Worm (Caenorhabditis elegans) whole organism, L3 larva: ENCODE data around the gene dohh-1.

Source experiments
- ZK546.5 ChIP-seq: sonication (generic microtip); optimal IDR thresholded peaks from 2 replicates; lab custom pipeline; 2017; ENCODE audit warnings: missing biosample characterization, missing genetic modification characterization
- aly-2 ChIP-seq: fragments of 150-350 bp; optimal IDR thresholded peaks from 2 replicates; lab custom pipeline; 2014; ENCODE audit warnings: missing biosample characterization, missing genetic modification characterization
- ama-1 ChIP-seq: fragments of 150-350 bp; optimal IDR thresholded peaks from 2 replicates; lab custom pipeline; 2018
- ceh-9 ChIP-seq: sonication (generic microtip); optimal IDR thresholded peaks from 2 replicates; lab custom pipeline; 2018; ENCODE audit warnings: missing biosample characterization, missing genetic modification characterization
- daf-12 ChIP-seq: fragments of 150-350 bp; optimal IDR thresholded peaks from 2 replicates; lab custom pipeline; 2014; ENCODE audit warnings: missing biosample characterization, missing genetic modification reagents, missing genetic modification characterization
- egl-27 ChIP-seq: sonication (generic microtip); optimal IDR thresholded peaks from 4 replicates; lab custom pipeline; 2017; ENCODE audit warnings: missing biosample characterization, missing genetic modification reagents, missing genetic modification characterization
- egl-5 ChIP-seq: fragments of 150-350 bp; optimal IDR thresholded peaks from 2 replicates; lab custom pipeline; 2017; ENCODE audit warnings: missing biosample characterization, missing genetic modification reagents, missing genetic modification characterization, inconsistent platforms
- elt-1 ChIP-seq: fragments of 150-350 bp; optimal IDR thresholded peaks from 2 replicates; lab custom pipeline; 2014; ENCODE audit warnings: missing biosample characterization, missing genetic modification characterization
- elt-2 ChIP-seq: sonication (generic microtip); optimal IDR thresholded peaks from 2 replicates; lab custom pipeline; 2016; ENCODE audit warnings: missing genetic modification reagents, mild to moderate bottlenecking, missing genetic modification characterization, missing compliant biosample characterization
- elt-3 ChIP-seq, 3 experiments: fragments of 150-350 bp in 1 of 3; sonication (generic microtip) in 2 of 3; optimal IDR thresholded peaks; 2 replicates in 2 of 3; 4 replicates in 1 of 3; lab custom pipeline; 2014 to 2017; ENCODE audit warnings: missing biosample characterization in 3 of 3, missing genetic modification characterization in 3 of 3
- eor-1 ChIP-seq, 2 experiments: fragments of 150-350 bp; optimal IDR thresholded peaks; 2 replicates each; lab custom pipeline; 2014 to 2018; ENCODE audit warnings: missing biosample characterization in 2 of 2, missing genetic modification characterization in 2 of 2
- fkh-2 ChIP-seq: fragments of 150-350 bp; optimal IDR thresholded peaks from 2 replicates; lab custom pipeline; 2014; ENCODE audit warnings: missing biosample characterization, missing genetic modification reagents, missing genetic modification characterization
- fos-1 ChIP-seq: fragments of 150-350 bp; optimal IDR thresholded peaks from 2 replicates; lab custom pipeline; 2014; ENCODE audit warnings: missing biosample characterization, missing genetic modification characterization
- hmg-11 ChIP-seq: sonication (generic microtip); optimal IDR thresholded peaks from 2 replicates; lab custom pipeline; 2016; ENCODE audit warnings: missing genetic modification characterization, missing compliant biosample characterization
- jun-1 ChIP-seq: fragments of 150-350 bp; optimal IDR thresholded peaks from 2 replicates; lab custom pipeline; 2014; ENCODE audit warnings: missing biosample characterization, missing genetic modification reagents, missing genetic modification characterization
- lin-39 ChIP-seq: fragments of 150-350 bp; optimal IDR thresholded peaks from 2 replicates; lab custom pipeline; 2018; ENCODE audit warnings: missing biosample characterization, missing genetic modification reagents, missing genetic modification characterization
- lsy-12 ChIP-seq: sonication (generic microtip); optimal IDR thresholded peaks from 2 replicates; lab custom pipeline; 2016; ENCODE audit warnings: mild to moderate bottlenecking, missing genetic modification characterization, missing compliant biosample characterization
- mml-1 ChIP-seq: fragments of 150-350 bp; sonication (generic microtip); optimal IDR thresholded peaks from 3 replicates; lab custom pipeline; 2014; ENCODE audit warnings: missing biosample characterization, missing genetic modification characterization
- nfya-1 ChIP-seq: sonication (generic microtip); optimal IDR thresholded peaks from 2 replicates; lab custom pipeline; 2017; ENCODE audit warnings: missing genetic modification characterization, mild to moderate bottlenecking, missing compliant biosample characterization, antibody characterized with exemption, moderate library complexity; ENCODE audit not compliant: insufficient read depth
- nhr-11 ChIP-seq: fragments of 150-350 bp; optimal IDR thresholded peaks from 2 replicates; lab custom pipeline; 2014; ENCODE audit warnings: missing biosample characterization, missing genetic modification characterization
- nhr-12 ChIP-seq: fragments of 150-350 bp; optimal IDR thresholded peaks from 2 replicates; lab custom pipeline; 2014; ENCODE audit warnings: missing biosample characterization, missing genetic modification characterization
- nhr-23 ChIP-seq: fragments of 150-350 bp; optimal IDR thresholded peaks from 2 replicates; lab custom pipeline; 2014; ENCODE audit warnings: missing biosample characterization, missing genetic modification reagents, missing genetic modification characterization
- nhr-237 ChIP-seq: fragments of 150-350 bp; optimal IDR thresholded peaks from 2 replicates; lab custom pipeline; 2014; ENCODE audit warnings: missing biosample characterization, missing genetic modification characterization
- nhr-25 ChIP-seq: sonication (generic microtip); optimal IDR thresholded peaks from 2 replicates; lab custom pipeline; 2017; ENCODE audit warnings: missing biosample characterization, missing genetic modification characterization
- nhr-28 ChIP-seq: fragments of 150-350 bp; optimal IDR thresholded peaks from 2 replicates; lab custom pipeline; 2014; ENCODE audit warnings: missing biosample characterization, missing genetic modification characterization
- nhr-43 ChIP-seq: sonication (generic microtip); optimal IDR thresholded peaks from 2 replicates; lab custom pipeline; 2016; ENCODE audit warnings: mild to moderate bottlenecking, missing genetic modification characterization, missing compliant biosample characterization; ENCODE audit not compliant: poor library complexity, severe bottlenecking
- nhr-67 ChIP-seq: fragments of 150-350 bp; optimal IDR thresholded peaks from 2 replicates; lab custom pipeline; 2014; ENCODE audit warnings: missing biosample characterization, missing genetic modification characterization
- nhr-77 ChIP-seq: fragments of 150-350 bp; optimal IDR thresholded peaks from 2 replicates; lab custom pipeline; 2014; ENCODE audit warnings: missing biosample characterization, missing genetic modification characterization
- pha-4 ChIP-seq: fragments of 150-350 bp; optimal IDR thresholded peaks from 2 replicates; lab custom pipeline; 2014; ENCODE audit warnings: missing biosample characterization, missing genetic modification reagents, missing genetic modification characterization
- pqm-1 ChIP-seq: fragments of 150-350 bp; optimal IDR thresholded peaks from 2 replicates; lab custom pipeline; 2017; ENCODE audit warnings: missing biosample characterization, missing genetic modification characterization, inconsistent platforms
- skn-1 ChIP-seq: fragments of 150-350 bp; optimal IDR thresholded peaks from 2 replicates; lab custom pipeline; 2014; ENCODE audit warnings: missing biosample characterization, missing genetic modification characterization
- snpc-4 ChIP-seq: fragments of 150-350 bp; optimal IDR thresholded peaks from 2 replicates; lab custom pipeline; 2014; ENCODE audit warnings: missing biosample characterization, missing genetic modification characterization
- tbx-2 ChIP-seq: sonication (generic microtip); optimal IDR thresholded peaks from 2 replicates; lab custom pipeline; 2016; ENCODE audit warnings: mild to moderate bottlenecking, missing genetic modification characterization, missing compliant biosample characterization
- unc-39 ChIP-seq: sonication (generic microtip); optimal IDR thresholded peaks from 4 replicates; lab custom pipeline; 2017; ENCODE audit warnings: missing biosample characterization, missing genetic modification characterization
- ztf-11 ChIP-seq: fragments of 150-350 bp; optimal IDR thresholded peaks from 2 replicates; lab custom pipeline; 2014; ENCODE audit warnings: missing biosample characterization, missing genetic modification characterization
- ztf-4 ChIP-seq: fragments of 150-350 bp; optimal IDR thresholded peaks from 2 replicates; lab custom pipeline; 2014; ENCODE audit warnings: missing biosample characterization, missing genetic modification characterization

dohh-1 gene

ce11 chrII:10555484-10556075, 24.2 kb upstream of the dohh-1 start (continued):
- TF ChIP-seq egl-27 (tag; lab: Kevin White, UChicago) (no peak), unc-39 (tag; lab: Kevin White, UChicago) (no peak), ceh-9 (no peak), ztf-11 (tag; lab: Kevin White, UChicago) (no peak), ama-1 (lab: Kevin White, UChicago) (peak; percentile 52)

ce11 chrII:10556550-10557205, 23.1 kb upstream of the dohh-1 start:
- TF ChIP-seq nhr-43 (tag; lab: Kevin White, UChicago) (no peak), nfya-1 (peak; percentile 34), pqm-1 (peak; percentile 2), jun-1 (tag; lab: Kevin White, UChicago) (no peak), nhr-11 (tag; lab: Kevin White, UChicago) (no peak), ama-1 (lab: Kevin White, UChicago) (peak; percentile 90), pha-4 (tag; lab: Kevin White, UChicago) (peak; percentile 69), nhr-77 (no peak), mml-1 (tag; lab: Kevin White, UChicago) (no peak), nhr-28 (tag; lab: Kevin White, UChicago) (no peak)

ce11 chrII:10557206-10557574, 22.6 kb upstream of the dohh-1 start:
- TF ChIP-seq lin-39 (no peak), nhr-43 (tag; lab: Kevin White, UChicago) (peak; percentile 89), ztf-4 (tag; lab: Kevin White, UChicago) (peak; percentile 54), nhr-12 (tag; lab: Kevin White, UChicago) (no peak), fos-1 (tag; lab: Kevin White, UChicago) (no peak), jun-1 (tag; lab: Kevin White, UChicago) (peak; percentile 43), mml-1 (tag; lab: Kevin White, UChicago) (no peak), nhr-23 (tag; lab: Kevin White, UChicago) (peak; percentile 54), ceh-9 (no peak), lsy-12 (tag; lab: Kevin White, UChicago) (peak; percentile 30), eor-1 (tag; optimal IDR thresholded peaks at IDR 0.05; lab: Kevin White, UChicago) (no peak), tbx-2 (tag; lab: Kevin White, UChicago) (no peak), nfya-1 (no peak), nhr-77 (no peak), skn-1 (no peak), aly-2 (no peak), fkh-2 (no peak), elt-1 (peak; percentile 17), pha-4 (tag; lab: Kevin White, UChicago) (peak; percentile 61), elt-2 (tag; lab: Kevin White, UChicago) (peak; percentile 85), nhr-67 (tag; lab: Kevin White, UChicago) (no peak), ZK546.5 (tag; lab: Kevin White, UChicago) (no peak), hmg-11 (tag; lab: Kevin White, UChicago) (no peak), pqm-1 (peak; percentile 51), egl-5 (tag; lab: Kevin White, UChicago) (no peak), snpc-4 (no peak), elt-3 (tag; optimal IDR thresholded peaks at IDR 0.05; lab: Kevin White, UChicago) (peak in 1 of 3 experiments; percentile 49), nhr-237 (tag; lab: Kevin White, UChicago) (no peak), ztf-11 (tag; lab: Kevin White, UChicago) (no peak), nhr-25 (peak; percentile 93)

DNA sequence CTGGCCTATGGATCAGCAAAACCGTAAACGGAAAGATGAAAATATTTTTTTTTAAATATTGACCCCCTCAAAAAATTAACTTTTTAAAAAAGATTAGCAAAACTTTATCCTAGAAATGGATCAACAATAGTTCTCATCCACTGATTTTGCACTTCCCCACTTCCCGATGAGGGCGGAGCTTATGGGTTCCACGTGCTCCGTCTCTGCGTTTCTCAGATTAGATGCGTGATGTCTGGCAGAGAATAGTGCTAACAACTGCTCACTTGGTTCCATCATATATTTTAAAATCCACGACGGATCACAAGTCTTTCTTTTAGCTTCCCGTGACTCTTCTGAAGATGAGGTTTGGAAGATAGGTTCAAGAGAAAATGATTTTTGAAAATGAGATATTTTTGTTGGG, 21.4 kb upstream of the dohh-1 start:
- TF ChIP-seq fkh-2 (no peak), lsy-12 (tag; lab: Kevin White, UChicago) (no peak), unc-39 (tag; lab: Kevin White, UChicago) (no peak), nhr-77 (no peak), ama-1 (lab: Kevin White, UChicago) (peak; percentile 39), lin-39 (peak; percentile 18), daf-12 (tag; lab: Kevin White, UChicago) (no peak), nhr-11 (tag; lab: Kevin White, UChicago) (peak; percentile 21), ceh-9 (no peak), ZK546.5 (tag; lab: Kevin White, UChicago) (no peak)
